Worm (Caenorhabditis elegans) whole organism, L4/young adult: ENCODE data around the gene grl-4.

Source experiments
- W03F9.2 ChIP-seq: fragments of 150-350 bp; optimal IDR thresholded peaks from 2 replicates; lab custom pipeline; 2014; ENCODE audit warnings: missing biosample characterization, missing genetic modification characterization
- dao-5 ChIP-seq: sonication (generic microtip); optimal IDR thresholded peaks from 2 replicates; lab custom pipeline; 2016; ENCODE audit warnings: missing genotype, missing genetic modification characterization, moderate library complexity, missing compliant biosample characterization
- him-1 ChIP-seq: sonication (generic microtip); optimal IDR thresholded peaks from 2 replicates; lab custom pipeline; 2016; ENCODE audit warnings: missing genotype, missing genetic modification reagents, missing genetic modification characterization, missing compliant biosample characterization

grl-4 gene

DNA sequence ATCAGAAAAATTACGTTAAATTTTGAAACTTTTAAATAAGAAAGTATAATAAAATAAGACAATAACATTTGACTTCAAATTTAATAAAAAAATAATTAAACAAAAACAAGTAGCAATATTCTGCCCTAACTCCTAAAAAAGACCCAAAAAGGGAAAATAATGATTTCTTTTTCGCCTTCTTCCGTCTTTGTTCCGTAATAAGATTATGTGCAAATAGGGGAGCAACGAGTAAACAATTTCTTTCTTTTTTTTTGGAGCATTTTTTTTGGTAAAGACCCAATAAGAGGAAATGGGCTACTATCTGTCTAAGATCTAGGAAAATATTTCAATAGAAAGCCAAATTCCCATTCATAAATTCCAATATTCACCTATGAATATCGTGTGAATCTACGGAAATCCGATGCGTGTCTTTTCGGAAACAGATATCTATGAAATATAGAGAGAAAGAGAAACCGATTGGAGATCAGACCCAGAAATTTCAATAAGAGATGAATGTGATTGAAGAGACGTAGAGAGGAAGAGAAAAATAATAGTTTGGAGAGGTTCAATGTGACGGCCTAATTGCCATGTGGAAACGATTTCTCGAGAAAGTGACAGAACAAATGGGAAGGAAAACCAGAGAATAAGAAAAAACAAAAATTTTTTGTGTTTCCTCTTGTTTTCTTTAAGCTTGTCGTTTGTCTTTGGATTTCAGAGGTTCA lies 7.4 kb upstream of the grl-4 start:
- TF ChIP-seq dao-5 (no peak), him-1 (no peak), W03F9.2 (tag; lab: Kevin White, UChicago) (no peak)

DNA sequence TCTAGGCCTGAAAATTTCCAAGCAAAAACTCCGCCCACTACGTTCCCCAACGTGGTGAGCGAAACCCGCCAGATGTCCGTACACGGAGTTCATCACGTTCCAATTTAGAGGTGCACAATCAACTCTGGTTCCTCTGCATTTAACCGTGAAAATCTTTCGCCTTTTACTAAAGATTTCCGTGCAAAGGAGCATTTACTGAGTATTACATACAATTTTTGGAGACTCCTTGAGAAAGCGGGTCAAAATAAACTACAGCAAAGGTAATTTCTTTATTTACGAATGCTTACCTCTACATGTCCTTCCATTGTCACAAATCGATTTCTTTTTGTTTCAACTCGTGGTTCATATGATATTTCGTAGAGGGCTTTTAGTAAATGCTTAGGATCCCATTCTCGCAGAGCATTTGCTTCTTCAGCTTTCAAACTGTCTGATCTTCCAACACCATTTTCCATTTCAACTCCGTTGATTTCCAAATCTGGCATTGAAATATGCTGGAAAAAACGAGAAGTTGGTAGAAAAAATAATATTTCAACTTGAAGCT lies 6.1 kb upstream of the grl-4 start, which contains the start of gene F42C5.9:
Gene F42C5.9, minus strand, starts transcription at position 491 of the 541 bp plus-strand sequence.
- TF ChIP-seq W03F9.2 (tag; lab: Kevin White, UChicago): peak; percentile 61
- no peak for TF ChIP-seq dao-5

- no peak for TF ChIP-seq him-1
- no peak for TF ChIP-seq dao-5
- TF ChIP-seq W03F9.2 (tag; lab: Kevin White, UChicago): peak; percentile 57
These were observed 3.4 kb upstream of the grl-4 start for ce11 chrIV:7313962-7314361.

ce11 chrIV:7313397-7313910 lies 2.9 kb upstream of the grl-4 start, which contains the start of gene rps-8:
Gene rps-8, minus strand, starts transcription at chrIV:7313860.
- TF ChIP-seq dao-5 (no peak), him-1 (no peak), W03F9.2 (tag; lab: Kevin White, UChicago) (no peak)

- TF ChIP-seq dao-5 (no peak), W03F9.2 (tag; lab: Kevin White, UChicago) (no peak), him-1 (no peak)
These were observed 2.1 kb upstream of the grl-4 start for ce11 chrIV:7312620-7313194.

- TF ChIP-seq W03F9.2 (tag; lab: Kevin White, UChicago) (no peak), him-1 (no peak), dao-5 (no peak)
These were observed 282 bp upstream of the grl-4 start for ce11 chrIV:7310842-7311241.

- TF ChIP-seq dao-5 (no peak), him-1 (no peak), W03F9.2 (tag; lab: Kevin White, UChicago) (no peak)
These were observed 882 bp downstream of the grl-4 start for ce11 chrIV:7309678-7310077.

DNA sequence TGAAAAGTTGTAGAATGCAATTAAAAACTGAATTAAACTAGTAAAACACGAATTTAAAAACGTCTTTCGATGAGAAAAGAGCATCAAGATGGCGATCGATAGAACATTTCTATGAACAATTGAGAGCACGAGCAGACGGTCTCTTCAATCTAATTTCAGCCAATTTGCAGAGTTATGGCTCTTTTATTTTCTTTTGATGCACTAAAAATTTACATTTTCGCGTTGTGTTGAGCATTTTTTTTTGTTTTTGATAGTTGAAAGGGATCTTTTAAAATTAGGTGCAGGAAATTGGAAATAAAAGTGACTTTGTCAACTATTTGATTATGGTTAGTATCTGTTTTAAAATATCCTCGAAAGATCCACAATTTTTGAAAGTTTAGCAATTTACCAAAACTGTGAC lies 1.6 kb downstream of the grl-4 start, which contains the start of gene F42C5.6:
Gene F42C5.6, minus strand, starts transcription at position 101 of the 400 bp plus-strand sequence.
- TF ChIP-seq dao-5 (no peak), him-1 (no peak), W03F9.2 (tag; lab: Kevin White, UChicago) (no peak)

DNA sequence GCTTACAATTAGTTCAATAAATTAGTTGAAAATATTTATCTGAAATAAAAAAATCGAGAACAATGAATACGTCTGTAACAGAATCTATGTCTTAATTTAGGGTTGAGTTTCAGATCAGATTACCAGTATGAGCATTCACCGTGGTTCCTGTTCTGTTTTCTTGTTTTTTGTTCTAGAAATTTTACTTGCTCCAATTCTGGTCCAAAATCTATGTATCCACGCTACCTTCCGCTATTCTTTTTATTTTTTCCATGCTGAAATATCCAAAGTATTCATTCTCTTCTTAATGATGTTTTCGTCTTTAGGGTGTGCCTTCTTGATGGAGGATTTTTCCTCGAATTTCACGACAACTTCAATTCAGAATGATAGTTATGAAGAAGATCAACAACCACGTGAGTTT lies 5.2 kb downstream of the grl-4 start, which contains the start of gene npr-27:
Gene npr-27, plus strand, starts transcription at position 301 of the 400 bp plus-strand sequence.
- no peak for TF ChIP-seq him-1
- no peak for TF ChIP-seq W03F9.2 (tag; lab: Kevin White, UChicago)
- no peak for TF ChIP-seq dao-5

- TF ChIP-seq W03F9.2 (tag; lab: Kevin White, UChicago) (no peak), dao-5 (no peak), him-1 (no peak)
These were observed 9.1 kb downstream of the grl-4 start for ce11 chrIV:7301481-7301880.

DNA sequence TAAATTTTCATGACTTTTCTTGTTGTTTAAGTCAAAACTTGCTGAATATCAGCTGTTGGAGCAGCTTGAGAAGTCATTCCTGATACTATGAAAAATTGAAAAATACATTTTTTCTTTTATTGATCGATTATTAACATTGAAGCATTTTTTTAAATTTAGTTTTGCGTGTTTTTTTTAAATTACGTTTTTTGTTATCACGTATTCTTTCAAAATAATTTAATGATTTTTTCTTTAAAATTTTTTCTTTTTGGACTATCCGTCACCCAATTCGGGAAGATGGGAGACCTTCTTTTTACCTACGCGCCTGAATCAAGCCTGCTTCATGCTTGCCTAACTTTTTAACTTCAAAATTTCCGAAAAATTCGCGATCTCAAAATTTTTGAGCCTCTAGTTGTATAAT lies 16.4 kb downstream of the grl-4 start, which contains the start of gene F42C5.5:
Gene F42C5.5, minus strand, starts transcription at position 101 of the 400 bp plus-strand sequence.
- no peak for TF ChIP-seq dao-5
- TF ChIP-seq W03F9.2 (tag; lab: Kevin White, UChicago): no peak
- TF ChIP-seq him-1: no peak

- no peak for TF ChIP-seq dao-5
These were observed 18.6 kb downstream of the grl-4 start, which contains the start of gene F42C5.4 for ce11 chrIV:7291957-7292356. Gene F42C5.4, minus strand, starts transcription at chrIV:7292127.

DNA sequence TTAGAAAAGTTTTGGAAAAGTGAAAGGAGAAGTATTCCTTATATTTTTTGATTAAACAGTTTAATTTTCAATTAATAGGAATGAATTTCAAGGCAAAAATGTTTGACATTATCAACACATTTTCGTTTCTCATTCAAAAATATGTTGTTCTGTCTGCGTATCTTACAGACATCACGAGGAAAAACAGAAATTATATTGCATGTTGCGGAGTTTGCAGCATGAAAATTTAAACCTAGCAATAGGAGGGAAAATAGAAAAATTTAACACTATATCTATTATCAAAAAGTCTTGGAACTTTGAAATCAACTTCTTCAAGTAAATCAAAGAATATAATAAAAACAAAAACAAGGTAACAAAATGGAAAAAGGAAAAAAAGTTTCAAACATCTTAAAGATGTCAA lies 19.5 kb downstream of the grl-4 start:
- TF ChIP-seq W03F9.2 (tag; lab: Kevin White, UChicago) (no peak), dao-5 (no peak), him-1 (no peak)

- TF ChIP-seq dao-5 (no peak), W03F9.2 (tag; lab: Kevin White, UChicago) (no peak)
These were observed 23.1 kb downstream of the grl-4 start, which contains the start of gene F42C5.3 for ce11 chrIV:7287474-7287873. Gene F42C5.3, minus strand, starts transcription at chrIV:7287574.

ce11 chrIV:7285839-7286238 lies 24.7 kb downstream of the grl-4 start, which contains the start of gene C06E4.8:
Gene C06E4.8, minus strand, starts transcription at chrIV:7285875.
- no peak for TF ChIP-seq dao-5
- TF ChIP-seq him-1: no peak
- TF ChIP-seq W03F9.2 (tag; lab: Kevin White, UChicago): no peak
